Worm (Caenorhabditis elegans) whole organism, L4/young adult: ENCODE results near the gene ZK643.6.

Experiments
- W03F9.2 ChIP-seq: fragments of 150-350 bp; optimal IDR thresholded peaks from 2 replicates; lab custom pipeline; 2014; ENCODE audit warnings: missing biosample characterization, missing genetic modification characterization
- dao-5 ChIP-seq: sonication (generic microtip); optimal IDR thresholded peaks from 2 replicates; lab custom pipeline; 2016; ENCODE audit warnings: missing genotype, missing genetic modification characterization, moderate library complexity, missing compliant biosample characterization
- him-1 ChIP-seq: sonication (generic microtip); optimal IDR thresholded peaks from 2 replicates; lab custom pipeline; 2016; ENCODE audit warnings: missing genotype, missing genetic modification reagents, missing genetic modification characterization, missing compliant biosample characterization

DNA sequence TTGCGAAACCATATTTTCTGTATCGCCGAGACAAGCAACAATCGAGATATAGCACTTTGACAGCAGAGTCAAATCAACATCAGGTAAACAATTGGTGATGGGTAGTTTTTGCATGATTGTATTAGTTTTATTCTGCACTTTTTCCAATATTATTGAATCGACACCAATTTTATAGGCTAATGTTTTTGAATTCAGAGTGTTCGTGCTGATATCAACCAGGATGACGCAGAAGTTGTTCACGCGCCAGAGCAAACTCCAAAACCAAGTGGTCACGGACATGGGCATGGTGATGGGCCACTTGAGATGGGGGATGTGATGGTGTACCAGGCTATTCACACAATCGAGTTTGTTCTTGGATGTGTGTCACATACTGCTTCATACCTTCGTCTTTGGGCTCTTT is 50.4 kb downstream of the ZK643.6 start:
- TF ChIP-seq dao-5: no peak
- TF ChIP-seq W03F9.2: no peak
- TF ChIP-seq him-1 (tag; lab: Kevin White, UChicago): no peak
